Fruit fly (Drosophila melanogaster) whole organism, embryonic: ENCODE measurements around the gene CG5446.

Experiments used
- CG10274 ChIP-seq: fragments of 200-800 bp; sonication (Bioruptor generic); optimal IDR thresholded peaks from 3 replicates; lab custom pipeline; 2017; ENCODE audit warnings: missing biosample characterization, mild to moderate bottlenecking, missing genetic modification characterization
- CG10959 ChIP-seq: fragments of 200-800 bp; sonication (Bioruptor generic); IDR thresholded peaks from 2 replicates; pipeline ENCODE4 v1.3.6; 2022; ENCODE audit warnings: missing biosample characterization, missing genetic modification characterization
- CG12942 ChIP-seq: fragments of 200-800 bp; sonication (Bioruptor generic); optimal IDR thresholded peaks from 3 replicates; lab custom pipeline; 2016; ENCODE audit warnings: missing biosample characterization, missing genetic modification characterization
- CG13123 ChIP-seq: fragments of 200-800 bp; sonication (Bioruptor generic); optimal IDR thresholded peaks from 2 replicates; lab custom pipeline; 2016; ENCODE audit warnings: missing biosample characterization, missing genetic modification characterization
- CG17328 ChIP-seq: fragments of 200-800 bp; sonication (Bioruptor generic); IDR thresholded peaks from 2 replicates; pipeline ENCODE4 v1.3.6; 2022; ENCODE audit warnings: missing biosample characterization, missing genetic modification characterization
- CG17385 ChIP-seq: fragments of 200-800 bp; sonication (Bioruptor generic); optimal IDR thresholded peaks from 3 replicates; lab custom pipeline; 2018; ENCODE audit warnings: missing biosample characterization, mild to moderate bottlenecking, missing genetic modification characterization
- CG2199 ChIP-seq: fragments of 200-800 bp; sonication (Bioruptor generic); IDR thresholded peaks from 3 replicates; pipeline ENCODE4 v1.3.6; 2022; ENCODE audit warnings: missing biosample characterization, missing genetic modification characterization
- CG31365 ChIP-seq: fragments of 200-800 bp; sonication (Bioruptor generic); optimal IDR thresholded peaks from 2 replicates; lab custom pipeline; 2018; ENCODE audit warnings: missing biosample characterization, mild to moderate bottlenecking, missing genetic modification characterization
- CG33557 ChIP-seq: fragments of 200-800 bp; sonication (Bioruptor generic); optimal IDR thresholded peaks from 2 replicates; lab custom pipeline; 2019; ENCODE audit warnings: missing biosample characterization, mild to moderate bottlenecking, missing genetic modification characterization, moderate library complexity
- CG34224 ChIP-seq: fragments of 200-800 bp; sonication (Bioruptor generic); IDR thresholded peaks from 3 replicates; pipeline ENCODE4 v1.3.6; 2022; ENCODE audit warnings: missing biosample characterization, missing genetic modification characterization; ENCODE audit not compliant: partially characterized antibody
- CG4360 ChIP-seq: fragments of 200-800 bp; sonication (Bioruptor generic); IDR thresholded peaks from 2 replicates; pipeline ENCODE4 v1.3.6; 2022; ENCODE audit warnings: missing biosample characterization, missing genetic modification characterization
- CG4707 ChIP-seq: fragments of 200-800 bp; sonication (Bioruptor generic); optimal IDR thresholded peaks from 2 replicates; lab custom pipeline; 2018; ENCODE audit warnings: missing biosample characterization, mild to moderate bottlenecking, missing genetic modification characterization, moderate library complexity
- CG6254 ChIP-seq: fragments of 200-800 bp; sonication (Bioruptor generic); optimal IDR thresholded peaks from 3 replicates; lab custom pipeline; 2017; ENCODE audit warnings: mild to moderate bottlenecking, missing biosample characterization, missing genetic modification reagents, missing genetic modification characterization
- CG6683 ChIP-seq: fragments of 200-800 bp; sonication (Bioruptor generic); optimal IDR thresholded peaks from 2 replicates; lab custom pipeline; 2017; ENCODE audit warnings: missing biosample characterization, mild to moderate bottlenecking, missing genetic modification characterization, missing genetic modification reagents
- CG7372 ChIP-seq: fragments of 200-800 bp; sonication (Bioruptor generic); IDR thresholded peaks from 2 replicates; pipeline ENCODE4 v1.3.6; 2022; ENCODE audit warnings: missing biosample characterization, missing genetic modification characterization
- CG7786 ChIP-seq: fragments of 200-800 bp; sonication (Bioruptor generic); optimal IDR thresholded peaks from 2 replicates; lab custom pipeline; 2016; ENCODE audit warnings: missing biosample characterization, missing genetic modification characterization
- CG8089 ChIP-seq: fragments of 200-800 bp; sonication (Bioruptor generic); optimal IDR thresholded peaks from 3 replicates; lab custom pipeline; 2016; ENCODE audit warnings: missing biosample characterization, missing genetic modification characterization
- CHES-1-like ChIP-seq: fragments of 200-800 bp; sonication (Bioruptor generic); optimal IDR thresholded peaks from 2 replicates; lab custom pipeline; 2016; ENCODE audit warnings: missing biosample characterization, missing genetic modification characterization
- Chrac-16 ChIP-seq: fragments of 200-800 bp; sonication (Bioruptor generic); optimal IDR thresholded peaks from 3 replicates; lab custom pipeline; 2016; ENCODE audit warnings: missing biosample characterization, missing genetic modification characterization
- CoRest ChIP-seq: fragments of 200-800 bp; sonication (Bioruptor generic); optimal IDR thresholded peaks from 3 replicates; lab custom pipeline; 2018; ENCODE audit warnings: missing biosample characterization, mild to moderate bottlenecking, missing genetic modification characterization, moderate library complexity
- HmgD ChIP-seq: fragments of 200-800 bp; sonication (Bioruptor generic); optimal IDR thresholded peaks from 3 replicates; lab custom pipeline; 2016; ENCODE audit warnings: missing biosample characterization, missing genetic modification characterization
- MESR4 ChIP-seq: fragments of 200-800 bp; sonication (Bioruptor generic); optimal IDR thresholded peaks from 2 replicates; lab custom pipeline; 2018; ENCODE audit warnings: missing biosample characterization, mild to moderate bottlenecking, missing genetic modification characterization, moderate library complexity
- MTF-1 ChIP-seq: fragments of 200-800 bp; sonication (Bioruptor generic); optimal IDR thresholded peaks from 2 replicates; lab custom pipeline; 2018; ENCODE audit warnings: missing biosample characterization, mild to moderate bottlenecking, missing genetic modification characterization, borderline replicate concordance
- Mes4 ChIP-seq: fragments of 200-800 bp; sonication (Bioruptor generic); optimal IDR thresholded peaks from 2 replicates; lab custom pipeline; 2016; ENCODE audit warnings: missing biosample characterization, missing genetic modification characterization
- Myb ChIP-seq: fragments of 200-800 bp; sonication (Bioruptor generic); optimal IDR thresholded peaks from 2 replicates; lab custom pipeline; 2016; ENCODE audit warnings: missing biosample characterization, missing genetic modification characterization
- Ptx1 ChIP-seq: fragments of 200-800 bp; sonication (Bioruptor generic); IDR thresholded peaks from 2 replicates; pipeline ENCODE4 v1.3.6; 2022; ENCODE audit warnings: missing biosample characterization, missing genetic modification characterization
- al ChIP-seq: fragments of 200-800 bp; sonication (Bioruptor generic); IDR thresholded peaks from 2 replicates; pipeline ENCODE4 v1.3.6; 2022; ENCODE audit warnings: missing biosample characterization, missing genetic modification characterization
- ase ChIP-seq: fragments of 200-800 bp; sonication (Bioruptor generic); IDR thresholded peaks from 3 replicates; pipeline ENCODE4 v1.3.6; 2022; ENCODE audit warnings: missing biosample characterization, missing genetic modification characterization
- bbx ChIP-seq: fragments of 200-800 bp; sonication (Bioruptor generic); IDR thresholded peaks from 2 replicates; pipeline ENCODE4 v1.3.6; 2022; ENCODE audit warnings: missing biosample characterization, missing genetic modification characterization; ENCODE audit not compliant: partially characterized antibody
- cas ChIP-seq: fragments of 200-800 bp; sonication (Bioruptor generic); IDR thresholded peaks from 2 replicates; pipeline ENCODE4 v1.3.6; 2022; ENCODE audit warnings: missing biosample characterization, missing genetic modification characterization
- chm ChIP-seq: fragments of 200-800 bp; sonication (Bioruptor generic); IDR thresholded peaks from 2 replicates; pipeline ENCODE4 v1.3.6; 2022; ENCODE audit warnings: missing biosample characterization, missing genetic modification characterization
- da ChIP-seq: fragments of 200-800 bp; sonication (Bioruptor generic); optimal IDR thresholded peaks from 2 replicates; lab custom pipeline; 2016; ENCODE audit warnings: missing biosample characterization, missing genetic modification characterization
- emc ChIP-seq: fragments of 200-800 bp; sonication (Bioruptor generic); optimal IDR thresholded peaks from 2 replicates; lab custom pipeline; 2016; ENCODE audit warnings: missing biosample characterization, missing genetic modification characterization
- ems ChIP-seq: fragments of 200-800 bp; sonication (Bioruptor generic); optimal IDR thresholded peaks from 3 replicates; lab custom pipeline; 2016; ENCODE audit warnings: missing biosample characterization, missing genetic modification characterization
- exex ChIP-seq: fragments of 200-800 bp; sonication (Bioruptor generic); optimal IDR thresholded peaks from 4 replicates; lab custom pipeline; 2018; ENCODE audit warnings: missing biosample characterization, mild to moderate bottlenecking, missing genetic modification characterization, moderate library complexity
- gsb ChIP-seq: fragments of 200-800 bp; sonication (Bioruptor generic); IDR thresholded peaks from 2 replicates; pipeline ENCODE4 v1.3.6; 2022; ENCODE audit warnings: missing biosample characterization, missing genetic modification characterization
- hth ChIP-seq: fragments of >200 bp; optimal IDR thresholded peaks from 2 replicates; lab custom pipeline; 2017; ENCODE audit warnings: inconsistent platforms
- jing ChIP-seq: fragments of 200-800 bp; sonication (Bioruptor generic); optimal IDR thresholded peaks from 2 replicates; lab custom pipeline; 2018; ENCODE audit warnings: missing biosample characterization, mild to moderate bottlenecking, missing genetic modification characterization
- kni ChIP-seq: fragments of 200-800 bp; sonication (Bioruptor generic); optimal IDR thresholded peaks from 3 replicates; lab custom pipeline; 2017; ENCODE audit warnings: mild to moderate bottlenecking, missing biosample characterization, missing genetic modification reagents, missing genetic modification characterization
- lov ChIP-seq, 2 experiments: fragments of 200-800 bp in 1 of 2; fragments of >200 bp in 1 of 2; sonication (Bioruptor generic) in 1 of 2; IDR thresholded peaks in 1 of 2; optimal IDR thresholded peaks in 1 of 2; 2 replicates in 1 of 2; 3 replicates in 1 of 2; pipeline versions ENCODE4 v1.3.6 to Lab custom; 2017 to 2022; ENCODE audit warnings: missing biosample characterization in 1 of 2, missing genetic modification characterization in 1 of 2
- pho ChIP-seq: fragments of 200-800 bp; sonication (Bioruptor generic); optimal IDR thresholded peaks from 2 replicates; lab custom pipeline; 2016; ENCODE audit warnings: missing biosample characterization, missing genetic modification characterization
- rib ChIP-seq: fragments of 200-800 bp; sonication (Bioruptor generic); IDR thresholded peaks from 2 replicates; pipeline ENCODE4 v1.3.6; 2022; ENCODE audit warnings: missing biosample characterization, missing genetic modification characterization
- sc ChIP-seq, 3 experiments: fragments of >200 bp in 2 of 3; fragments of 200-800 bp in 1 of 3; sonication (Bioruptor generic) in 1 of 3; optimal IDR thresholded peaks; 2 replicates in 2 of 3; 3 replicates in 1 of 3; lab custom pipeline; 2017; ENCODE audit warnings: mild to moderate bottlenecking in 1 of 3, missing biosample characterization in 1 of 3, missing genetic modification characterization in 1 of 3, missing genetic modification reagents in 1 of 3
- tap ChIP-seq: fragments of 200-800 bp; optimal IDR thresholded peaks from 3 replicates; lab custom pipeline; 2019; ENCODE audit warnings: missing biosample characterization, mild to moderate bottlenecking, missing genetic modification characterization, moderate library complexity
- toy ChIP-seq: fragments of 200-800 bp; sonication (Bioruptor generic); IDR thresholded peaks from 2 replicates; pipeline ENCODE4 v1.3.6; 2022; ENCODE audit warnings: missing biosample characterization, missing genetic modification characterization
- vnd ChIP-seq: fragments of 200-800 bp; sonication (Bioruptor generic); IDR thresholded peaks from 3 replicates; pipeline ENCODE4 v1.3.6; 2022; ENCODE audit warnings: missing biosample characterization, missing genetic modification characterization; ENCODE audit not compliant: partially characterized antibody
- vvl ChIP-seq: fragments of 200-800 bp; sonication (Bioruptor generic); IDR thresholded peaks from 2 replicates; pipeline ENCODE4 v1.3.6; 2022; ENCODE audit warnings: missing biosample characterization, missing genetic modification characterization

CG5446 gene

DNA sequence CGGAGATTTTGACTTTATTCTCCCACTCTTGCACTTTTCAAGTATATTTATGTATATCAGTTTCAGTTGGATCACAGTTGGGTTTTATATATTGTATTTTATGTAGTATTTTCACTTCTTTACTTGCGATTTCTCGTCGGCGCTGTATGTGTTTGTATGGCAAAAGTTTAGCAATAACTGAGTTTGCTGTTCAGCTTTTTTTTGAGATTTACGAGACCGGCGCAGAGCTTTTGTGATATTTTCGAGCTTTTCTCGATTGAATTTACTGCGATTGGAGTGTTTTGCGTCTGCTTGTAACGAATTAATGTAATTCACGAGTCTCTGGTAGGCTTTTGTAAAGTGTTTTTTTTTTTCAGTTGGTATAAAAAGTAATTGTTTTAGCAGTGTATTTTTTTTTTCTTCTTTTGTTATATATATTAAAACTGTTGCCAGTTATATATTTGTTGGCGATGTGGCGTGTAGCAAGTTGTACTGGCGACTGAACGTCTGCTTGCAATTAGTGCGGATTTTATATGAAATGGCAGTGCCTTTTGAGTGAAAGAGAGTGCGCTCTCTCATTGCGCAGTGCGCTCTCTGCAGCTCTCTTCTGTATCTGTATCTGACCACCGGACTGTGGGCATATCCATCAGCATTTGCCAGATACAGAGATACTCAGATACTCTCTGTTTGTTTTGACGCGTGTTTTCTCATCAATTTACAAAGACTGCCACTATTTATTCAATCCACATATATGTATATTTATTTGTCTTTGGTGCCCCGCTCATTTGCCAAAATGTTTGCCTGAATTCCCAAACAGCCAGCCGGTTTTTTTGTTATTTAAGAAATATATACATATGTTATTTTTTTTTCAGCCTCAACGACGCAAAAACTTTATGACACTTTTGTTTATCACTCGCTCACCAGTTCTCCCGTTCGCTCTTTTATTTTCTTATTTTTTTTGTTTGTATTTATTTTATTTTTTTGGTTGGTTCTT lies 33.5 kb upstream of the CG5446 start (continued):
- no peak for TF ChIP-seq al (GFP tag; lab: Robert Waterston, UW)
- peak; percentile 57; the same call in 1 of the 2 replicates for TF ChIP-seq bbx (GFP tag; lab: Robert Waterston, UW)
- no peak for TF ChIP-seq Ptx1 (GFP tag; lab: Robert Waterston, UW)
- TF ChIP-seq vvl (GFP tag; lab: Robert Waterston, UW) = peak; percentile 68; the same call in 1 of the 2 replicates
- TF ChIP-seq CG7786 = peak; percentile 6
- TF ChIP-seq pho (GFP tag; lab: Kevin White, UChicago) = peak; percentile 35
- peak; percentile 31 for TF ChIP-seq CG13123 (GFP tag; lab: Kevin White, UChicago)
- TF ChIP-seq chm = peak; percentile 71
- peak; percentile 66 for TF ChIP-seq CG33557 (GFP tag; lab: Kevin White, UChicago)
- peak; percentile 26 for TF ChIP-seq CG10274 (GFP tag; lab: Kevin White, UChicago)
- TF ChIP-seq ase = no peak
- no peak for TF ChIP-seq jing (GFP tag; lab: Kevin White, UChicago)
- TF ChIP-seq hth (lab: Kevin White, UChicago) = no peak
- TF ChIP-seq Mes4 (GFP tag; lab: Kevin White, UChicago) = peak; percentile 7
- TF ChIP-seq HmgD (GFP tag; lab: Kevin White, UChicago) = no peak
- TF ChIP-seq ems = no peak
- TF ChIP-seq CG2199 (GFP tag; lab: Robert Waterston, UW) = peak; percentile 87; the same call in 2 of the 3 replicates
- no peak for TF ChIP-seq vnd (GFP tag; lab: Robert Waterston, UW)
- TF ChIP-seq Myb (GFP tag; lab: Kevin White, UChicago) = no peak
- peak; percentile 28 for TF ChIP-seq CoRest
- TF ChIP-seq CG34224 (GFP tag; lab: Robert Waterston, UW) = peak; percentile 46; the same call in 2 of the 3 replicates
- TF ChIP-seq sc (optimal IDR thresholded peaks at IDR 0.05; lab: Kevin White, UChicago) = no peak
- TF ChIP-seq sc (GFP tag; optimal IDR thresholded peaks at IDR 0.05; lab: Kevin White, UChicago) = peak; percentile 13
- no peak for TF ChIP-seq CHES-1-like (GFP tag; lab: Kevin White, UChicago)
- TF ChIP-seq lov (optimal IDR thresholded peaks at IDR 0.05; lab: Kevin White, UChicago) = no peak
- TF ChIP-seq lov (GFP tag; IDR thresholded peaks at IDR 0.05; lab: Robert Waterston, UW) = no peak
- peak; percentile 49 for TF ChIP-seq tap (tag; lab: Kevin White, UChicago)
- peak; percentile 60 for TF ChIP-seq CG17328 (GFP tag; lab: Robert Waterston, UW)
- peak; percentile 51 for TF ChIP-seq CG6254 (GFP tag; lab: Kevin White, UChicago)
- peak; percentile 18 for TF ChIP-seq CG4707 (GFP tag; lab: Kevin White, UChicago)
- TF ChIP-seq da (GFP tag; lab: Kevin White, UChicago) = no peak
- no peak for TF ChIP-seq MESR4 (GFP tag; lab: Kevin White, UChicago)
- peak; percentile 32; the same call in 1 of the 2 replicates for TF ChIP-seq CG4360 (GFP tag; lab: Robert Waterston, UW)
- TF ChIP-seq CG10959 (GFP tag; lab: Robert Waterston, UW) = no peak
- TF ChIP-seq MTF-1 (GFP tag; lab: Kevin White, UChicago) = peak; percentile 69
- peak; percentile 51 for TF ChIP-seq exex (tag; lab: Kevin White, UChicago)
- no peak for TF ChIP-seq Chrac-16 (GFP tag; lab: Kevin White, UChicago)
- TF ChIP-seq kni (GFP tag; lab: Kevin White, UChicago) = peak; percentile 82
- no peak for TF ChIP-seq gsb (GFP tag; lab: Robert Waterston, UW)
- no peak for TF ChIP-seq CG8089 (GFP tag; lab: Kevin White, UChicago)
- peak; percentile 80 for TF ChIP-seq CG6683 (GFP tag; lab: Kevin White, UChicago)
- TF ChIP-seq toy = 0 out of 2 replicates have a peak, but pooled peaks have one; percentile 6
- TF ChIP-seq rib (GFP tag; lab: Robert Waterston, UW) = peak; percentile 85
- peak; percentile 41; the same call in 1 of the 2 replicates for TF ChIP-seq cas (GFP tag; lab: Robert Waterston, UW)
- TF ChIP-seq CG17385 (GFP tag; lab: Kevin White, UChicago) = peak; percentile 70
- TF ChIP-seq CG12942 (GFP tag; lab: Kevin White, UChicago) = no peak
- no peak for TF ChIP-seq emc (GFP tag; lab: Kevin White, UChicago)
- TF ChIP-seq CG31365 (tag; lab: Kevin White, UChicago) = peak; percentile 66
- no peak for TF ChIP-seq CG7372 (GFP tag; lab: Robert Waterston, UW)
